Fruit fly (Drosophila melanogaster) whole organism, prepupa: ENCODE results near the gene CG12535.

Experiments used
- CG11762 ChIP-seq: fragments of 200-800 bp; sonication (Bioruptor generic); optimal IDR thresholded peaks from 3 replicates; lab custom pipeline; 2016; ENCODE audit warnings: missing biosample characterization, missing genetic modification characterization; ENCODE audit not compliant: insufficient read depth
- CG16779 ChIP-seq: fragments of 200-800 bp; sonication (Bioruptor generic); optimal IDR thresholded peaks from 3 replicates; lab custom pipeline; 2017; ENCODE audit warnings: missing biosample characterization, mild to moderate bottlenecking, missing genetic modification characterization
- CG31627 ChIP-seq: fragments of 200-800 bp; sonication (Bioruptor generic); optimal IDR thresholded peaks from 3 replicates; lab custom pipeline; 2016; ENCODE audit warnings: missing biosample characterization, missing genetic modification characterization
- CG34406 ChIP-seq: fragments of 200-800 bp; sonication (Bioruptor generic); optimal IDR thresholded peaks from 3 replicates; lab custom pipeline; 2016; ENCODE audit warnings: missing biosample characterization, missing genetic modification characterization
- CG6854 ChIP-seq: fragments of 200-800 bp; sonication (Bioruptor generic); optimal IDR thresholded peaks from 2 replicates; lab custom pipeline; 2017; ENCODE audit warnings: missing biosample characterization, mild to moderate bottlenecking, missing genetic modification characterization
- Ets21C ChIP-seq: fragments of 200-800 bp; sonication (Bioruptor generic); optimal IDR thresholded peaks from 3 replicates; lab custom pipeline; 2016; ENCODE audit warnings: missing biosample characterization, missing genetic modification characterization
- Gug ChIP-seq: fragments of 200-800 bp; sonication (Bioruptor generic); IDR thresholded peaks from 2 replicates; pipeline ENCODE4 v1.3.6; 2022; ENCODE audit warnings: missing biosample characterization, missing genetic modification characterization
- Hr4 ChIP-seq: fragments of 200-800 bp; sonication (Bioruptor generic); optimal IDR thresholded peaks from 3 replicates; lab custom pipeline; 2016; ENCODE audit warnings: missing biosample characterization, missing genetic modification characterization
- Sox14 ChIP-seq: fragments of 200-800 bp; sonication (Bioruptor generic); optimal IDR thresholded peaks from 3 replicates; lab custom pipeline; 2016; ENCODE audit warnings: missing biosample characterization, missing genetic modification characterization
- svp ChIP-seq: fragments of 200-800 bp; sonication (Bioruptor generic); peaks from one replicate; lab custom pipeline; 2016; ENCODE audit warnings: missing biosample characterization, missing genetic modification characterization

DNA sequence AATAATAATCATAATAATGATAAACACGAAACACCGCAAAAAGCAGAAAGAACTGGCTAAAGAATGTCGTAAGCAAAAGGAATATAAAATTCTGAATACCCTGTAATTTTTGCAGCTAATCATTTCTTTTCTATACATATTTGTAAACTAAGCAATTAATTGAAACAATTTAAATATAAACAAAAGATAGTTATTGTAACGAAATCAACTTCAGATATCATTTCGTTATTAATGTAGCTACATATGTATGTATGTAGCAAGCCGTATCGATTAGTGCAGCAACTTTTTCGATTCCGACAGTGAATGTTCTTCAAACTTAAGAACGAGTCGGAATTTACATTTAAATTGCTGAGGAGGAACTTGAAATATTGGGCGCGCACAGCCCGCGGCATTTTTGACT is 24.9 kb upstream of the CG12535 start:
- TF ChIP-seq Ets21C (GFP tag; lab: Kevin White, UChicago) (no peak), CG16779 (tag; lab: Kevin White, UChicago) (no peak), CG31627 (no peak), Gug (GFP tag; lab: Robert Waterston, UW) (no peak), Hr4 (GFP tag; lab: Kevin White, UChicago) (no peak), svp (GFP tag; lab: Kevin White, UChicago) (no peak), CG34406 (no peak), Sox14 (GFP tag; lab: Kevin White, UChicago) (no peak), CG11762 (GFP tag; lab: Kevin White, UChicago) (no peak), CG6854 (GFP tag; lab: Kevin White, UChicago) (no peak)
